Worm (Caenorhabditis elegans): ENCODE measurements around the gene dlat-2.

dlat-2 gene

DNA sequence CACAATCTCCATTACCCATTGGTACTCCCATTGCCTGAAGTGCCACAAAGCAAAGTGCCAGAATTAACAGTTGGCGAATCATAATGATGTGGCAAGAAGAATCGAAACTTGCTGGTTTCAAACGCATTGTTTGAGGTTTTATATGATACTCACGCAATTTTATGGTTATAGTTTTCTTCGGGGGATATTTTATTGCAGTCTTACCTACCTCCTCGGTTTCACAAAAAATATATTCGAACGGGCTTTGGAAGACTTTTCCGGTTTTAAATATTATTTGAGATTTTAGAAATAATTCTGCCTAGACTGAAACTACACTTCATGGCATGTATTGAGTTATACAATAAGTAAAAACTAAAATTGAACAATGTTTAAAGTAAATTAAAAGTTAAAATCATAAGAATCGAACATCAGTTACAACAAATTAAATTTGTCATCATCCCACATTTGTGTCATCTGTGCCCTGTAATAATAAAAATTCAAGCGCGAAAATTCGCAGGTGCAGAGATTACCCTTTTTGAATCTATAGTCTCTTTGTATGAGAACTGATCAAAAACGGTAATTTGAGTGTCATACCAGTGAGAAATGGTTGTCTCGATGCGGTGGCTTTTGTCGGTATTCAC, 33.7 kb upstream of the dlat-2 start, which contains the start of the genes clec-197 and clec-198:
clec-197 (minus strand) TSS at position 101 of the 620 bp plus-strand sequence.
clec-198 (plus strand) TSS at position 570 of the 620 bp plus-strand sequence.
- TF ChIP-seq lin-13 (GFP tag; optimal IDR thresholded peaks at IDR 0.05) (no peak), nhr-129 (tag; optimal IDR thresholded peaks at IDR 0.05) (no peak), nhr-11 (tag; optimal IDR thresholded peaks at IDR 0.05) (no peak), nhr-10 (tag; optimal IDR thresholded peaks at IDR 0.05) (no peak), ZK546.5 (tag; optimal IDR thresholded peaks at IDR 0.05) (no peak), elt-1 (tag; optimal IDR thresholded peaks at IDR 0.05) (no peak), ztf-1 (GFP tag; conservative IDR thresholded peaks at IDR 0.05) (no peak), alr-1 (tag; optimal IDR thresholded peaks at IDR 0.05) (no peak), ama-1 (optimal IDR thresholded peaks at IDR 0.05) (no peak), sma-9 (GFP tag; optimal IDR thresholded peaks at IDR 0.05) (no peak), sma-9 (tag; optimal IDR thresholded peaks at IDR 0.05) (no peak), lsy-2 (tag; optimal IDR thresholded peaks at IDR 0.05) (no peak), unc-39 (tag; optimal IDR thresholded peaks at IDR 0.05) (no peak), R02D3.7 (tag; optimal IDR thresholded peaks at IDR 0.05) (no peak), ceh-82 (tag; optimal IDR thresholded peaks at IDR 0.05) (no peak), aly-2 (tag; optimal IDR thresholded peaks at IDR 0.05) (no peak), dmd-4 (tag; optimal IDR thresholded peaks at IDR 0.05) (no peak), mab-5 (tag; optimal IDR thresholded peaks at IDR 0.05) (no peak)

DNA sequence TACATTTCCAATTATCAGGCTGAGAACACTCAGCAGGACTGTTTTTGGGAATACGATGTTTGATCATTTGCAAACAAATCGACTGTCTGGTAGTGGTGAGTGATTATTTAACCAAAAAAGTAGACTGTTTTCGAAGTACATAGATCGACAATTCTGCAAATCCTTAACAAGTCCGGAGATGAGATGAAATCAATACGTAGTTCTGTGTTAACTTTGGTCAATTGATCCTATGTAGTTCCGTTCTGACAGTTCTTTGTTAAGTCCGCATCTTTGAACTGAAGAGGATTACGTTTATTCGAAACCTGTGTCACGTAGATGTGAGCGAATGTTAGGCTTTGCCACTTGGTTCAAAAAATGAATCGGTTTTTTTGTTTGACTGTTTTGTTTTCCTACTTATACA, 28.8 kb upstream of the dlat-2 start, which contains the start of gene clec-199:
clec-199 (plus strand) TSS at position 301 of the 400 bp plus-strand sequence.
- TF ChIP-seq nhr-6 (tag; optimal IDR thresholded peaks at IDR 0.05) (no peak), unc-55 (GFP tag; optimal IDR thresholded peaks at IDR 0.05) (no peak), lin-11 (tag; optimal IDR thresholded peaks at IDR 0.05) (no peak), C34F6.9 (tag; optimal IDR thresholded peaks at IDR 0.05) (no peak), nhr-21 (tag; optimal IDR thresholded peaks at IDR 0.05) (no peak), nhr-25 (tag; optimal IDR thresholded peaks at IDR 0.05) (no peak), ama-1 (optimal IDR thresholded peaks at IDR 0.05) (no peak), ztf-1 (GFP tag; conservative IDR thresholded peaks at IDR 0.05) (no peak)

ce11 chrIV:17361143-17361542, 19.3 kb upstream of the dlat-2 start, which contains the start of gene clec-202:
TSS of gene clec-202 (plus strand) at chrIV:17361443.
- TF ChIP-seq mdl-1 (tag; optimal IDR thresholded peaks at IDR 0.05) (no peak), R02D3.7 (tag; optimal IDR thresholded peaks at IDR 0.05) (no peak), elt-1 (tag; optimal IDR thresholded peaks at IDR 0.05) (no peak), fos-1 (tag; optimal IDR thresholded peaks at IDR 0.05) (no peak), unc-55 (GFP tag; optimal IDR thresholded peaks at IDR 0.05) (no peak), gmeb-1 (tag; optimal IDR thresholded peaks at IDR 0.05) (no peak), nhr-23 (tag; optimal IDR thresholded peaks at IDR 0.05) (no peak), unc-62 (GFP tag; optimal IDR thresholded peaks at IDR 0.05) (no peak), unc-39 (tag; optimal IDR thresholded peaks at IDR 0.05) (no peak), nhr-25 (tag; optimal IDR thresholded peaks at IDR 0.05) (no peak), ZK546.5 (tag; optimal IDR thresholded peaks at IDR 0.05) (no peak)

ce11 chrIV:17367294-17367693, 13.1 kb upstream of the dlat-2 start, which contains the start of gene zipt-17:
TSS of gene zipt-17 (minus strand) at chrIV:17367394.
- TF ChIP-seq ceh-82 (tag; optimal IDR thresholded peaks at IDR 0.05) (no peak), nhr-23 (tag; optimal IDR thresholded peaks at IDR 0.05) (no peak), elt-3 (tag; optimal IDR thresholded peaks at IDR 0.05) (no peak), nhr-12 (tag; optimal IDR thresholded peaks at IDR 0.05) (no peak)

DNA sequence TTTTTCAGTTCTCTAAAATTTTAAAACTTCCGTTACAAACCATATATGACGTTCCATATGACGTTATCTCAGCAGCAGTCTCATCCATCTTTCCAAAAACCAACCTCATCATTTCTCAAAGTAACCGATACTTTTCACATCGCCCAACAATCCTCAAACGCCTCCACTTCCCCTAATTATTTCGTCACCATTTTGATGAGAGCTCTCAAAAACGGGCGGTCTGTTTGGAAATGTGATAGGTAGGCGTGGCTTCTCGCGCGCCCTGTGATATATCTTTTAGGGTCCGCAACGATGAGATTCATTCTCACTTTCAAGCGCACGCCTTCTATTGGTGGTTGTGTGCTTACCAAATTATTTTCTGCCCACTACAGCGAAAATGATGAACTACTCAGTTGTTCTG, 12.1 kb upstream of the dlat-2 start, which contains the start of gene trh-1:
trh-1 (plus strand) TSS at position 301 of the 400 bp plus-strand sequence.
- TF ChIP-seq sem-4 (tag; optimal IDR thresholded peaks at IDR 0.05) (no peak), snpc-4 (tag; optimal IDR thresholded peaks at IDR 0.05) (no peak), R02D3.7 (tag; optimal IDR thresholded peaks at IDR 0.05) (no peak), lin-39 (tag; optimal IDR thresholded peaks at IDR 0.05) (no peak), blmp-1 (tag; optimal IDR thresholded peaks at IDR 0.05; ENCODE audit: insufficient read depth) (no peak), nhr-10 (tag; optimal IDR thresholded peaks at IDR 0.05) (no peak), mbf-1 (tag; optimal IDR thresholded peaks at IDR 0.05) (no peak), nhr-77 (tag; optimal IDR thresholded peaks at IDR 0.05) (no peak), F13H6.1 (tag; optimal IDR thresholded peaks at IDR 0.05) (no peak), nhr-11 (tag; optimal IDR thresholded peaks at IDR 0.05) (no peak), lin-11 (tag; optimal IDR thresholded peaks at IDR 0.05) (no peak), C34F6.9 (tag; optimal IDR thresholded peaks at IDR 0.05) (no peak), nhr-21 (tag; optimal IDR thresholded peaks at IDR 0.05) (no peak), mab-5 (tag; optimal IDR thresholded peaks at IDR 0.05) (no peak), ztf-4 (tag; optimal IDR thresholded peaks at IDR 0.05) (no peak), Y55F3AM.14 (GFP tag; optimal IDR thresholded peaks at IDR 0.05) (no peak), nhr-129 (tag; optimal IDR thresholded peaks at IDR 0.05) (no peak), ztf-11 (tag; optimal IDR thresholded peaks at IDR 0.05) (no peak), lin-13 (GFP tag; optimal IDR thresholded peaks at IDR 0.05) (no peak), aly-2 (tag; optimal IDR thresholded peaks at IDR 0.05) (no peak)
